Fruit fly (Drosophila melanogaster): Measurements from ENCODE around the gene Mi-2.

Gene Mi-2

DNA sequence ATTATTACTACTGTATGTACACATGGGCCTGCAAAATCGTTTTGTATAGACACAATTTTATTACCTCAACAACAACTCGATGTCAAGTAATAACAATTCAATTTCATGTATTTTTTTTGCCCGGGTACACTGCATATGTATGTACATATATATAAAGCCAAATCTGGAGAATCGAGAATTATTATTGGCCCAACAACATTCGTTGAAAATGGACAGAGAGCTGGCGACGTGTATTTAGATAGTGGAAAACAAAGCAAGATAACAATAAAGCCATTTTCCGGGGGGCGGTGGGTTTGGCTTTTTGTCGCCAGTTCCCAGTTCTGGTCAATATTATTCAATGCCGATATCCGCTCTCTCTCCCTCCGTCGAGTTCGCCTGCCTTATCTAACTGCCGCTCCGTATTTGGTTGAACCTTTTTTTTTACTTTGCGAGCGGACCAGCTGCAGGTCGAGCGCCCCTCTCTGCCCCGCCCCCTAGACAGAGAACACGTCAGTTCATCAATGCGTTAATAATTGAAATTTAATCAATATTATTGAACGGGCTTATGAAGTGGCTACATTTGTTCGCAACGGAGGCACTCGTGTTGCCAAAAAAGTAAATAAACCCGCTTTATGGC lies 19.8 kb upstream of the Mi-2 start (continued):
- TF ChIP-seq CG2116 (GFP tag; optimal IDR thresholded peaks at IDR 0.05) (no peak), Max (GFP tag; optimal IDR thresholded peaks at IDR 0.05) (no peak), Trl (optimal IDR thresholded peaks at IDR 0.05) (peak; percentile 21 to 36), Trl (GFP tag; optimal IDR thresholded peaks at IDR 0.05) (no peak), mirr (GFP tag; optimal IDR thresholded peaks at IDR 0.05) (peak; percentile 96), CG8281 (tag; optimal IDR thresholded peaks at IDR 0.05) (peak; percentile 99), Mad (GFP tag; optimal IDR thresholded peaks at IDR 0.05) (no peak), CG18599 (GFP tag; optimal IDR thresholded peaks at IDR 0.05) (peak; percentile 12), salm (tag; optimal IDR thresholded peaks at IDR 0.05) (no peak), lab (GFP tag; optimal IDR thresholded peaks at IDR 0.05) (peak; percentile 64), NC2β (GFP tag; optimal IDR thresholded peaks at IDR 0.05) (no peak), CG11723 (GFP tag; optimal IDR thresholded peaks at IDR 0.05) (no peak), CG12236 (GFP tag; optimal IDR thresholded peaks at IDR 0.05) (no peak), CG13894 (tag; optimal IDR thresholded peaks at IDR 0.05) (peak; percentile 24), Hr78 (GFP tag; optimal IDR thresholded peaks at IDR 0.05) (peak in 1 of 2 experiments; percentile 27), CG14441 (GFP tag; IDR thresholded peaks at IDR 0.05) (peak; percentile 33; the same call in 1 of the 2 replicates), sug (tag; optimal IDR thresholded peaks at IDR 0.05) (peak; percentile 72), pnt (GFP tag; optimal IDR thresholded peaks at IDR 0.05) (no peak), Dp (GFP tag; optimal IDR thresholded peaks at IDR 0.05) (no peak), ash1 (GFP tag; optimal IDR thresholded peaks at IDR 0.05) (no peak), E2f1 (GFP tag; IDR thresholded peaks at IDR 0.05) (no peak), CG8478 (optimal IDR thresholded peaks at IDR 0.05) (no peak), CG18011 (GFP tag; optimal IDR thresholded peaks at IDR 0.05) (no peak), twi (tag; optimal IDR thresholded peaks at IDR 0.05) (no peak), tio (GFP tag; optimal IDR thresholded peaks at IDR 0.05) (no peak), Dref (GFP tag; IDR thresholded peaks at IDR 0.05) (no peak), psq (GFP tag; optimal IDR thresholded peaks at IDR 0.05) (no peak), CG10431 (GFP tag; optimal IDR thresholded peaks at IDR 0.05) (peak; percentile 23), HmgZ (tag; optimal IDR thresholded peaks at IDR 0.05) (peak; percentile 53), CG1792 (GFP tag; optimal IDR thresholded peaks at IDR 0.05) (no peak), jing (GFP tag; optimal IDR thresholded peaks at IDR 0.05) (no peak), CG32532 (GFP tag; IDR thresholded peaks at IDR 0.05) (peak; percentile 31; the same call in 1 of the 2 replicates), CG8924 (tag; optimal IDR thresholded peaks at IDR 0.05) (no peak), Bdp1 (GFP tag; optimal IDR thresholded peaks at IDR 0.05) (no peak), Hey (tag; optimal IDR thresholded peaks at IDR 0.05) (peak; percentile 25), crol (GFP tag; IDR thresholded peaks at IDR 0.05) (peak; percentile 88), GATAe (GFP tag; conservative IDR thresholded peaks at IDR 0.05) (peak; percentile 56; the same call in 1 of the 2 replicates), exex (tag; optimal IDR thresholded peaks at IDR 0.05) (peak; percentile 99), fd64A (GFP tag; optimal IDR thresholded peaks at IDR 0.05) (no peak), Atf-2 (GFP tag; optimal IDR thresholded peaks at IDR 0.05) (no peak), CG11504 (tag; optimal IDR thresholded peaks at IDR 0.05) (peak; percentile 56), sqz (GFP tag; optimal IDR thresholded peaks at IDR 0.05) (peak; percentile 65), pho (GFP tag; optimal IDR thresholded peaks at IDR 0.05) (no peak), gem (tag; optimal IDR thresholded peaks at IDR 0.05) (no peak), CG2120 (GFP tag; optimal IDR thresholded peaks at IDR 0.05) (peak; percentile 21), sd (tag; optimal IDR thresholded peaks at IDR 0.05) (no peak)

All from whole organism, embryonic.